In genomic region chrV:15058965-15059364, ce11 we compare ENCODE assay signal across 2 worm cellular contexts.
TF ChIP-seq lines count a peak whose summit lies in the region.

No protein-coding gene starts in this region.

TF ChIP-seq in whole organism, L1 larva, 84 proteins besides CTCF, POLR2A, EP300 and RAD21:
- no peak for TF ChIP-seq unc-62 (GFP tag; optimal IDR thresholded peaks at IDR 0.05; lab: Kevin White, UChicago)
- TF ChIP-seq nhr-11 (tag; optimal IDR thresholded peaks at IDR 0.05; lab: Kevin White, UChicago), result no peak
- no peak for TF ChIP-seq lin-15B (tag; optimal IDR thresholded peaks at IDR 0.05; lab: Kevin White, UChicago)
- TF ChIP-seq grh-1 (GFP tag; IDR thresholded peaks at IDR 0.05; lab: Robert Waterston, UW), result 0 out of 2 replicates have a peak, but pooled peaks have one; percentile 2
- no peak for TF ChIP-seq efl-1 (optimal IDR thresholded peaks at IDR 0.05; lab: Kevin White, UChicago)
- peak in 1 of 2 experiments; percentile 87 for TF ChIP-seq efl-1 (GFP tag; optimal IDR thresholded peaks at IDR 0.05 in 1 of 2; lab: Kevin White, UChicago)
- no peak for TF ChIP-seq dsc-1 (tag; optimal IDR thresholded peaks at IDR 0.05; lab: Kevin White, UChicago)

TF ChIP-seq in whole organism, young adult, 124 proteins besides CTCF, POLR2A, EP300 and RAD21:
- TF ChIP-seq lin-26 (GFP tag; IDR thresholded peaks at IDR 0.05; lab: Robert Waterston, UW) (peak; percentile 60; the same call in 1 of the 2 replicates), F33H1.4 (GFP tag; IDR thresholded peaks at IDR 0.05; lab: Robert Waterston, UW) (no peak)
